Worm (Caenorhabditis elegans) whole organism, L3 larva: ENCODE measurements around the gene str-169.

Experiments used
- ama-1 ChIP-seq: fragments of 150-350 bp; optimal IDR thresholded peaks from 2 replicates; lab custom pipeline; 2018
- ceh-16 ChIP-seq: sonication (generic microtip); optimal IDR thresholded peaks from 2 replicates; lab custom pipeline; 2017; ENCODE audit warnings: missing biosample characterization, missing genetic modification characterization
- ceh-82 ChIP-seq: fragments of 150-350 bp; optimal IDR thresholded peaks from 2 replicates; lab custom pipeline; 2014; ENCODE audit warnings: missing biosample characterization, missing genetic modification characterization
- egl-27 ChIP-seq: sonication (generic microtip); optimal IDR thresholded peaks from 4 replicates; lab custom pipeline; 2017; ENCODE audit warnings: missing biosample characterization, missing genetic modification reagents, missing genetic modification characterization
- elt-2 ChIP-seq: sonication (generic microtip); optimal IDR thresholded peaks from 2 replicates; lab custom pipeline; 2016; ENCODE audit warnings: missing genetic modification reagents, mild to moderate bottlenecking, missing genetic modification characterization, missing compliant biosample characterization
- elt-3 ChIP-seq, 3 experiments: fragments of 150-350 bp in 1 of 3; sonication (generic microtip) in 2 of 3; optimal IDR thresholded peaks; 2 replicates in 2 of 3; 4 replicates in 1 of 3; lab custom pipeline; 2014 to 2017; ENCODE audit warnings: missing biosample characterization in 3 of 3, missing genetic modification characterization in 3 of 3
- mml-1 ChIP-seq: fragments of 150-350 bp; sonication (generic microtip); optimal IDR thresholded peaks from 3 replicates; lab custom pipeline; 2014; ENCODE audit warnings: missing biosample characterization, missing genetic modification characterization
- nhr-12 ChIP-seq: fragments of 150-350 bp; optimal IDR thresholded peaks from 2 replicates; lab custom pipeline; 2014; ENCODE audit warnings: missing biosample characterization, missing genetic modification characterization
- nhr-237 ChIP-seq: fragments of 150-350 bp; optimal IDR thresholded peaks from 2 replicates; lab custom pipeline; 2014; ENCODE audit warnings: missing biosample characterization, missing genetic modification characterization
- pha-4 ChIP-seq: fragments of 150-350 bp; optimal IDR thresholded peaks from 2 replicates; lab custom pipeline; 2014; ENCODE audit warnings: missing biosample characterization, missing genetic modification reagents, missing genetic modification characterization
- snpc-4 ChIP-seq: fragments of 150-350 bp; optimal IDR thresholded peaks from 2 replicates; lab custom pipeline; 2014; ENCODE audit warnings: missing biosample characterization, missing genetic modification characterization
- tbx-2 ChIP-seq: sonication (generic microtip); optimal IDR thresholded peaks from 2 replicates; lab custom pipeline; 2016; ENCODE audit warnings: mild to moderate bottlenecking, missing genetic modification characterization, missing compliant biosample characterization
- ztf-11 ChIP-seq: fragments of 150-350 bp; optimal IDR thresholded peaks from 2 replicates; lab custom pipeline; 2014; ENCODE audit warnings: missing biosample characterization, missing genetic modification characterization

DNA sequence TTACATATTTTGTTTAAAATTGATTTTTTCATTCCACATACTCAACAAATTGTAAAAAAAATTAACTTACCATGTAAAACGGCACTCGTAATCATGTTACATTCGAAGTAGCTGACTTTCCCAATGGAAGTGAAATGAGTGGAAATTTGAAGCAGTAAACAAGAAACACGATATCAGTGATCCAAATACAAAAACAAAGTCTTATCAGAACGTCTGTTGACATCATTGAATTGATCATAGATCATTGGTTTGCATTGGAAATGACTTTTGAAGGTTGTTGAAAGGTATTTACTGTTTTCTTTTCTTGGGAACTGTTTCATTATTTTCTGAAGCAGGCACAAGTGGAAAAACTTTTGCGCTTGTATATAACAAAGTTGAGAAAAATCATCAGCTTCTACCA is 30.1 kb downstream of the str-169 start, which contains the start of gene Y9C9A.16:
- TF ChIP-seq mml-1 (tag; lab: Kevin White, UChicago), result no peak
- TF ChIP-seq tbx-2 (tag; lab: Kevin White, UChicago), result no peak
- TF ChIP-seq nhr-12, result no peak
- no peak for TF ChIP-seq nhr-237 (tag; lab: Kevin White, UChicago)
- no peak for TF ChIP-seq elt-2
- TF ChIP-seq ama-1, result no peak
- no peak for TF ChIP-seq ztf-11 (tag; lab: Kevin White, UChicago)
- TF ChIP-seq egl-27 (tag; lab: Kevin White, UChicago), result no peak
- no peak for TF ChIP-seq ceh-16
- TF ChIP-seq ceh-82 (tag; lab: Kevin White, UChicago), result no peak
- no peak for TF ChIP-seq elt-3 (tag; optimal IDR thresholded peaks at IDR 0.05; lab: Kevin White, UChicago)
- no peak for TF ChIP-seq snpc-4 (tag; lab: Kevin White, UChicago)
- TF ChIP-seq pha-4 (tag; lab: Kevin White, UChicago), result no peak
